Worm (Caenorhabditis elegans) whole organism, mixed stage, embryonic: ENCODE data around the gene clec-222.

Source experiments
- M03D4.4 ChIP-seq: sonication (generic microtip); optimal IDR thresholded peaks from 2 replicates; lab custom pipeline; 2017; ENCODE audit warnings: mild to moderate bottlenecking, missing genetic modification characterization, missing compliant biosample characterization
- bed-3 ChIP-seq: fragments of 200-800 bp; sonication (Bioruptor generic); optimal IDR thresholded peaks from 3 replicates; lab custom pipeline; 2018; ENCODE audit warnings: mild to moderate bottlenecking, missing genetic modification characterization, moderate library complexity, missing compliant biosample characterization
- blmp-1 ChIP-seq: fragments of 150-350 bp; optimal IDR thresholded peaks from 2 replicates; lab custom pipeline; 2014; ENCODE audit warnings: missing biosample characterization, missing genetic modification characterization
- ceh-39 ChIP-seq: fragments of 150-350 bp; optimal IDR thresholded peaks from 2 replicates; lab custom pipeline; 2014; ENCODE audit warnings: missing biosample characterization, missing genetic modification characterization
- ceh-43 ChIP-seq: fragments of 200-800 bp; sonication (Bioruptor generic); optimal IDR thresholded peaks from 2 replicates; lab custom pipeline; 2018; ENCODE audit warnings: mild to moderate bottlenecking, missing genetic modification characterization, moderate library complexity, missing compliant biosample characterization
- ceh-83 ChIP-seq: fragments of 200-800 bp; sonication (Bioruptor generic); optimal IDR thresholded peaks from 2 replicates; lab custom pipeline; 2018; ENCODE audit warnings: mild to moderate bottlenecking, missing genetic modification characterization, missing compliant biosample characterization
- ces-1 ChIP-seq: fragments of 150-350 bp; optimal IDR thresholded peaks from 2 replicates; lab custom pipeline; 2014; ENCODE audit warnings: missing biosample characterization, missing genetic modification reagents, missing genetic modification characterization
- cnd-1 ChIP-seq: fragments of 200-800 bp; sonication (Bioruptor generic); optimal IDR thresholded peaks from 2 replicates; lab custom pipeline; 2018; ENCODE audit warnings: mild to moderate bottlenecking, missing genetic modification characterization, missing compliant biosample characterization
- drap-1 ChIP-seq: fragments of 200-800 bp; sonication (Bioruptor generic); optimal IDR thresholded peaks from 3 replicates; lab custom pipeline; 2018; ENCODE audit warnings: mild to moderate bottlenecking, missing genetic modification characterization, missing compliant biosample characterization
- elt-1 ChIP-seq: sonication (generic microtip); optimal IDR thresholded peaks from 2 replicates; lab custom pipeline; 2017; ENCODE audit warnings: missing genetic modification characterization, mild to moderate bottlenecking, missing compliant biosample characterization, antibody characterized with exemption, moderate library complexity, borderline replicate concordance; ENCODE audit not compliant: insufficient read depth
- elt-3 ChIP-seq: fragments of 150-350 bp; optimal IDR thresholded peaks from 2 replicates; lab custom pipeline; 2014; ENCODE audit warnings: missing biosample characterization, missing genetic modification characterization
- flh-1 ChIP-seq: fragments of 200-800 bp; sonication (Bioruptor generic); optimal IDR thresholded peaks from 2 replicates; lab custom pipeline; 2018; ENCODE audit warnings: mild to moderate bottlenecking, missing genetic modification characterization, moderate library complexity, missing compliant biosample characterization
- ham-2 ChIP-seq: fragments of 200-800 bp; sonication (Bioruptor generic); optimal IDR thresholded peaks from 2 replicates; lab custom pipeline; 2018; ENCODE audit warnings: mild to moderate bottlenecking, missing genetic modification characterization, missing compliant biosample characterization
- hlh-1 ChIP-seq: fragments of 150-350 bp; optimal IDR thresholded peaks from 2 replicates; lab custom pipeline; 2014; ENCODE audit warnings: missing biosample characterization, missing genetic modification reagents, missing genetic modification characterization
- lin-13 ChIP-seq: fragments of 150-350 bp; optimal IDR thresholded peaks from 2 replicates; lab custom pipeline; 2014; ENCODE audit warnings: missing biosample characterization, missing genetic modification characterization
- lin-32 ChIP-seq: fragments of 200-800 bp; sonication (Bioruptor generic); optimal IDR thresholded peaks from 2 replicates; lab custom pipeline; 2018; ENCODE audit warnings: mild to moderate bottlenecking, missing genetic modification characterization, missing compliant biosample characterization
- lsy-2 ChIP-seq: fragments of 150-350 bp; optimal IDR thresholded peaks from 2 replicates; lab custom pipeline; 2014; ENCODE audit warnings: missing biosample characterization, missing genetic modification characterization
- mab-5 ChIP-seq: fragments of 150-350 bp; optimal IDR thresholded peaks from 2 replicates; lab custom pipeline; 2014; ENCODE audit warnings: missing biosample characterization, missing genetic modification characterization
- mep-1 ChIP-seq: fragments of 150-350 bp; optimal IDR thresholded peaks from 2 replicates; lab custom pipeline; 2017; ENCODE audit warnings: missing biosample characterization, missing genetic modification reagents, missing genetic modification characterization, inconsistent platforms
- mls-2 ChIP-seq: sonication (generic microtip); optimal IDR thresholded peaks from 2 replicates; lab custom pipeline; 2016; ENCODE audit warnings: mild to moderate bottlenecking, missing genetic modification characterization, moderate library complexity, missing compliant biosample characterization
- nhr-237 ChIP-seq: fragments of 150-350 bp; optimal IDR thresholded peaks from 2 replicates; lab custom pipeline; 2014; ENCODE audit warnings: missing biosample characterization, missing genetic modification characterization
- nhr-28 ChIP-seq: fragments of 150-350 bp; optimal IDR thresholded peaks from 2 replicates; lab custom pipeline; 2014; ENCODE audit warnings: missing biosample characterization, missing genetic modification characterization
- nhr-76 ChIP-seq: sonication (generic microtip); optimal IDR thresholded peaks from 2 replicates; lab custom pipeline; 2017; ENCODE audit warnings: missing biosample characterization, missing genetic modification characterization
- pha-4 ChIP-seq: fragments of 150-350 bp; optimal IDR thresholded peaks from 2 replicates; lab custom pipeline; 2018; ENCODE audit warnings: missing biosample characterization, missing genetic modification reagents, missing genetic modification characterization
- sem-2 ChIP-seq: fragments of 200-800 bp; sonication (Bioruptor generic); optimal IDR thresholded peaks from 2 replicates; lab custom pipeline; 2018; ENCODE audit warnings: mild to moderate bottlenecking, missing genetic modification characterization, missing compliant biosample characterization
- snpc-4 ChIP-seq: fragments of 150-350 bp; optimal IDR thresholded peaks from 2 replicates; lab custom pipeline; 2014; ENCODE audit warnings: missing biosample characterization, missing genetic modification characterization
- sptf-1 ChIP-seq: sonication (generic microtip); optimal IDR thresholded peaks from 2 replicates; lab custom pipeline; 2017; ENCODE audit warnings: mild to moderate bottlenecking, missing genetic modification characterization, moderate library complexity, missing compliant biosample characterization
- tbx-8 ChIP-seq: fragments of 200-800 bp; sonication (Bioruptor generic); optimal IDR thresholded peaks from 2 replicates; lab custom pipeline; 2018; ENCODE audit warnings: mild to moderate bottlenecking, missing genetic modification characterization, moderate library complexity, missing compliant biosample characterization
- unc-120 ChIP-seq: sonication (generic microtip); optimal IDR thresholded peaks from 2 replicates; lab custom pipeline; 2017; ENCODE audit warnings: missing genetic modification characterization, missing compliant biosample characterization; ENCODE audit not compliant: poor library complexity, severe bottlenecking
- zip-8 ChIP-seq: fragments of 150-350 bp; optimal IDR thresholded peaks from 2 replicates; lab custom pipeline; 2014; ENCODE audit warnings: missing biosample characterization, missing genetic modification characterization
- ztf-11 ChIP-seq: fragments of 150-350 bp; optimal IDR thresholded peaks from 2 replicates; lab custom pipeline; 2014; ENCODE audit warnings: missing biosample characterization, missing genetic modification characterization

The clec-222 gene

DNA sequence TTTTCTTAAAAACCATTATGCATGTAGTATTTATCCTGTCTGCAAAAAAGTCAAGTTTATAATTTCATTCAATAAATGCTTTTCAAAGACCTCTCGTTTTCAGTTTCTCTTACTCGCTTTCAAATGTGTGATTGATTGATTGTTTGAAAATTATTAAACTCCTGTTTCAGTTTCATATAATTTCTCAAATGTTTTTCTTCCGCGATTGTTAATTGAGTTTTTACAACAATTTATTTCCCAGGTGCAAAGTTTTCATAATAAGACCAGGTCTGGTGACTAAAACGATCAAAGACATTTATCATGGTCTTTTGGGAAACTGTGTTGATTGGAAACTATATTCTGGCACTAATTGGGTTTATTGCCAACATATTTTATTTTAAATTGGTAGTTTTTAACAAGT is 23.2 kb downstream of the clec-222 start, which contains the start of gene T03F7.6:
Gene T03F7.6 (plus strand): TSS at position 301 of the 400 bp plus-strand sequence.
- TF ChIP-seq elt-1 = no peak
- TF ChIP-seq M03D4.4 (tag; lab: Kevin White, UChicago) = no peak
- no peak for TF ChIP-seq cnd-1 (tag; lab: Kevin White, UChicago)
- TF ChIP-seq snpc-4 (tag; lab: Kevin White, UChicago) = no peak
- TF ChIP-seq drap-1 (GFP tag; lab: Kevin White, UChicago) = no peak
- no peak for TF ChIP-seq nhr-28 (tag; lab: Kevin White, UChicago)
- no peak for TF ChIP-seq ceh-39 (tag; lab: Kevin White, UChicago)
- no peak for TF ChIP-seq lsy-2 (tag; lab: Kevin White, UChicago)
- TF ChIP-seq bed-3 = no peak
- no peak for TF ChIP-seq nhr-237 (tag; lab: Kevin White, UChicago)
- no peak for TF ChIP-seq mep-1 (tag; lab: Kevin White, UChicago)
- TF ChIP-seq lin-32 (GFP tag; lab: Kevin White, UChicago) = no peak
- no peak for TF ChIP-seq blmp-1
- TF ChIP-seq sptf-1 (tag; lab: Kevin White, UChicago) = no peak
- no peak for TF ChIP-seq ceh-83 (GFP tag; lab: Kevin White, UChicago)
- no peak for TF ChIP-seq ham-2 (GFP tag; lab: Kevin White, UChicago)

DNA sequence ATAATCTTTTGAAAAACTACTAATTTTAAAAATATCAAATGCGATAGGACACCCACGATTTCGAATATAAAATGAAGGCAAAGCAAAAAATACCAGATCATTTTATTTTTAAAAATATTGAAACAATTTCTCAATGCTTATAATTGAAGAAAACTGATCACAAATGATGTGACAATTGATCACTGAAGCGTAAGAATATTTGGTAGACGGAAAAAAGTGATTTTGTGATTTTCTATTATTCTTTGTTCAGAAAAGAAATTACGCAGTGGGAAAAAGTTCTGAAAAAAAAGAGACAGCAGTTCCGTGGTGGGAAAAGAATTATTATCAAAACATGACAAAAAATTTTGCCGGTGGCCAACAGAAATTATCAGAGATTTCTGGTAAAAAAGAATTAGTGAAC is 27.5 kb downstream of the clec-222 start, which contains the start of gene T03F7.5:
Gene T03F7.5 (minus strand): TSS at position 101 of the 400 bp plus-strand sequence.
- no peak for TF ChIP-seq drap-1 (GFP tag; lab: Kevin White, UChicago)
- no peak for TF ChIP-seq pha-4
- no peak for TF ChIP-seq blmp-1
- TF ChIP-seq nhr-237 (tag; lab: Kevin White, UChicago) = no peak
- TF ChIP-seq hlh-1 (tag; lab: Kevin White, UChicago) = no peak
- TF ChIP-seq lin-13 (tag; lab: Kevin White, UChicago) = no peak
- TF ChIP-seq elt-1 = no peak
- no peak for TF ChIP-seq mls-2 (tag; lab: Kevin White, UChicago)
- no peak for TF ChIP-seq ces-1 (GFP tag; lab: Kevin White, UChicago)
- TF ChIP-seq ceh-39 (tag; lab: Kevin White, UChicago) = no peak
- no peak for TF ChIP-seq mep-1 (tag; lab: Kevin White, UChicago)
- no peak for TF ChIP-seq lin-32 (GFP tag; lab: Kevin White, UChicago)
- no peak for TF ChIP-seq zip-8 (tag; lab: Kevin White, UChicago)
- TF ChIP-seq sem-2 (GFP tag; lab: Kevin White, UChicago) = no peak
- no peak for TF ChIP-seq cnd-1 (tag; lab: Kevin White, UChicago)
- no peak for TF ChIP-seq sptf-1 (tag; lab: Kevin White, UChicago)

DNA sequence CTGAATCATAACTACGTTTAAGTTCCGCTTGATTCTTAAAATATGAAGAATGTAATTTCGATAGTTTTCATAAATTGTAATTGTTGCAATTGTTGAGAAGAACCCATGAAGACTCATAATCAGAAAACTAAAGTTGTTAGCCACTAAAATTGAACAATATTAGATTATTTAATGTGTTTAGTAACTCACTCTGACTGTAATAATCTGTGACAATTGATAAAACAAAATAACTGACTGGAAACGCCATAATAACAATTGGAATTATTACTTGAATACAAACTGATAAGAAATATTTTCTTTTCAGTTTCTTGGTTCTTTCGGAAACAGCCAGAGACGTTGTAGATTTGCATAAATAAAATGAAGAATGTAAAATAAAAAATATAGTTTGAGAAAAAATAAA is 28.3 kb downstream of the clec-222 start:
- TF ChIP-seq unc-120 (tag; lab: Kevin White, UChicago) (no peak), sem-2 (GFP tag; lab: Kevin White, UChicago) (no peak), blmp-1 (no peak), nhr-76 (tag; lab: Kevin White, UChicago) (no peak), ceh-43 (GFP tag; lab: Kevin White, UChicago) (no peak), sptf-1 (tag; lab: Kevin White, UChicago) (no peak), lin-32 (GFP tag; lab: Kevin White, UChicago) (no peak), mab-5 (no peak), tbx-8 (no peak), ztf-11 (no peak), elt-1 (no peak), ceh-83 (GFP tag; lab: Kevin White, UChicago) (no peak), ceh-39 (tag; lab: Kevin White, UChicago) (no peak), M03D4.4 (tag; lab: Kevin White, UChicago) (no peak)

DNA sequence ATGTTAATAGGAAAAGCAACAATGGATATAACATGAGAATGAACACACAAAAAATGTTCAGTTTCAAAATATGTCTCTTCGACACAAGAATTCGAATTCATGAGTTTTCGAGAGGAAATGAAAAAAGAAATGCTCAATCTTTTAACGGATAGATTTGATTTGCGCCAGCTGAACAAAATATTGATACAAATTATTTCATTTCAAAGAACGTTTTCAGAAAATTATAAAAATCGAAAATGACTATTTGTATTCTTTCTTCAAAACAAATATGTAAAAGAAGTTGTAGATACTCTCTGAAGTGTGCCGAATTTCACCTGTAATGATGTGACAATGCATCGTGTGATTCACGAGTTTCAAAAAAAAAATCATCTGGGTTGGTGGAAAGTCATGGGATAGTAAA is 29.4 kb downstream of the clec-222 start, which contains the start of gene srh-47:
Gene srh-47 (minus strand): TSS at position 101 of the 400 bp plus-strand sequence.
- no peak for TF ChIP-seq zip-8 (tag; lab: Kevin White, UChicago)
- TF ChIP-seq cnd-1 (tag; lab: Kevin White, UChicago) = no peak
- TF ChIP-seq elt-3 (tag; lab: Kevin White, UChicago) = no peak
- no peak for TF ChIP-seq flh-1 (GFP tag; lab: Kevin White, UChicago)
- TF ChIP-seq sptf-1 (tag; lab: Kevin White, UChicago) = no peak
- TF ChIP-seq lin-32 (GFP tag; lab: Kevin White, UChicago) = no peak
- no peak for TF ChIP-seq blmp-1
- no peak for TF ChIP-seq tbx-8
- TF ChIP-seq ceh-83 (GFP tag; lab: Kevin White, UChicago) = no peak
- no peak for TF ChIP-seq unc-120 (tag; lab: Kevin White, UChicago)
- no peak for TF ChIP-seq mls-2 (tag; lab: Kevin White, UChicago)
- TF ChIP-seq nhr-28 (tag; lab: Kevin White, UChicago) = no peak
- TF ChIP-seq ham-2 (GFP tag; lab: Kevin White, UChicago) = no peak
- TF ChIP-seq mep-1 (tag; lab: Kevin White, UChicago) = no peak
- no peak for TF ChIP-seq ces-1 (GFP tag; lab: Kevin White, UChicago)
- TF ChIP-seq M03D4.4 (tag; lab: Kevin White, UChicago) = no peak
- TF ChIP-seq ztf-11 = no peak
